Worm (Caenorhabditis elegans) whole organism, L4 larva: Measurements from ENCODE around the gene Y7A5A.20.

ENCODE experiments used
- R02D3.7 ChIP-seq: fragments of 150-350 bp; sonication (generic microtip); optimal IDR thresholded peaks from 3 replicates; lab custom pipeline; 2014; ENCODE audit warnings: missing biosample characterization, missing genetic modification characterization
- ama-1 ChIP-seq: fragments of 150-350 bp; optimal IDR thresholded peaks from 2 replicates; lab custom pipeline; 2014; ENCODE audit warnings: inconsistent platforms, mixed read lengths
- dve-1 ChIP-seq: sonication (generic microtip); optimal IDR thresholded peaks from 2 replicates; lab custom pipeline; 2017; ENCODE audit warnings: antibody characterized with exemption, mild to moderate bottlenecking, missing genetic modification characterization, missing compliant biosample characterization; ENCODE audit not compliant: insufficient read depth
- egl-27 ChIP-seq: sonication (generic microtip); optimal IDR thresholded peaks from 3 replicates; lab custom pipeline; 2017; ENCODE audit warnings: missing biosample characterization, missing genetic modification reagents, missing genetic modification characterization
- fkh-10 ChIP-seq: fragments of 150-350 bp; optimal IDR thresholded peaks from 2 replicates; lab custom pipeline; 2014; ENCODE audit warnings: missing biosample characterization, missing genetic modification reagents, missing genetic modification characterization
- fos-1 ChIP-seq: fragments of 150-350 bp; optimal IDR thresholded peaks from 2 replicates; lab custom pipeline; 2014; ENCODE audit warnings: missing biosample characterization, missing genetic modification characterization
- nhr-77 ChIP-seq: fragments of 150-350 bp; optimal IDR thresholded peaks from 2 replicates; lab custom pipeline; 2014; ENCODE audit warnings: missing biosample characterization, missing genetic modification characterization
- zag-1 ChIP-seq: fragments of 150-350 bp; optimal IDR thresholded peaks from 2 replicates; lab custom pipeline; 2014; ENCODE audit warnings: missing biosample characterization, missing genetic modification characterization

ce11 chrX:15796633-15797032 lies 31.5 kb upstream of the Y7A5A.20 start:
- no peak for TF ChIP-seq fkh-10
- no peak for TF ChIP-seq zag-1 (tag; lab: Kevin White, UChicago)
- no peak for TF ChIP-seq fos-1 (tag; lab: Kevin White, UChicago)
- no peak for TF ChIP-seq dve-1 (tag; lab: Kevin White, UChicago)
- TF ChIP-seq R02D3.7 (tag; lab: Kevin White, UChicago): no peak
- TF ChIP-seq egl-27: no peak
- TF ChIP-seq ama-1 (lab: Kevin White, UChicago): no peak
- no peak for TF ChIP-seq nhr-77 (tag; lab: Kevin White, UChicago)
